Worm (Caenorhabditis elegans) whole organism, late embryonic: ENCODE results near the gene T13C5.9.

ENCODE experiments used
- C38D4.7 ChIP-seq: fragments of 200-800 bp; sonication (Bioruptor generic); optimal IDR thresholded peaks from 2 replicates; lab custom pipeline; 2018; ENCODE audit warnings: mild to moderate bottlenecking, missing genetic modification characterization, moderate library complexity, missing compliant biosample characterization
- F13H6.1 ChIP-seq: sonication (generic microtip); optimal IDR thresholded peaks from 2 replicates; lab custom pipeline; 2016; ENCODE audit warnings: missing genetic modification characterization, missing compliant biosample characterization
- K02D7.2 ChIP-seq: sonication (generic microtip); optimal IDR thresholded peaks from 2 replicates; lab custom pipeline; 2017; ENCODE audit warnings: mild to moderate bottlenecking, missing genetic modification characterization, missing compliant biosample characterization
- ahr-1 ChIP-seq: sonication (generic microtip); optimal IDR thresholded peaks from 2 replicates; lab custom pipeline; 2016; ENCODE audit warnings: missing genetic modification characterization, missing compliant biosample characterization
- ama-1 ChIP-seq: fragments of 150-350 bp; optimal IDR thresholded peaks from 2 replicates; lab custom pipeline; 2014
- ceh-18 ChIP-seq: sonication (generic microtip); optimal IDR thresholded peaks from 2 replicates; lab custom pipeline; 2016; ENCODE audit warnings: missing genetic modification characterization, missing compliant biosample characterization
- ceh-2 ChIP-seq: sonication (generic microtip); optimal IDR thresholded peaks from 2 replicates; lab custom pipeline; 2016; ENCODE audit warnings: missing genotype, missing genetic modification characterization, missing compliant biosample characterization
- ceh-24 ChIP-seq: sonication (generic microtip); optimal IDR thresholded peaks from 2 replicates; lab custom pipeline; 2016; ENCODE audit warnings: mild to moderate bottlenecking, missing genetic modification characterization, missing compliant biosample characterization
- ceh-34 ChIP-seq: sonication (generic microtip); optimal IDR thresholded peaks from 2 replicates; lab custom pipeline; 2016; ENCODE audit warnings: mild to moderate bottlenecking, missing genetic modification characterization, missing compliant biosample characterization
- ceh-48 ChIP-seq: sonication (generic microtip); optimal IDR thresholded peaks from 2 replicates; lab custom pipeline; 2016; ENCODE audit warnings: missing genetic modification characterization, inconsistent platforms, missing compliant biosample characterization
- che-1 ChIP-seq: sonication (generic microtip); optimal IDR thresholded peaks from 2 replicates; lab custom pipeline; 2016; ENCODE audit warnings: mild to moderate bottlenecking, missing genetic modification characterization, missing compliant biosample characterization
- dve-1 ChIP-seq: sonication (generic microtip); optimal IDR thresholded peaks from 2 replicates; lab custom pipeline; 2017; ENCODE audit warnings: antibody characterized with exemption, mild to moderate bottlenecking, missing genetic modification characterization, missing compliant biosample characterization
- eyg-1 ChIP-seq: sonication (generic microtip); optimal IDR thresholded peaks from 2 replicates; lab custom pipeline; 2016; ENCODE audit warnings: missing genotype, missing genetic modification characterization, missing compliant biosample characterization
- fkh-10 ChIP-seq: fragments of 150-350 bp; optimal IDR thresholded peaks from 2 replicates; lab custom pipeline; 2014; ENCODE audit warnings: missing biosample characterization, missing genetic modification reagents, missing genetic modification characterization
- fkh-6 ChIP-seq: sonication (generic microtip); optimal IDR thresholded peaks from 2 replicates; lab custom pipeline; 2016; ENCODE audit warnings: missing genetic modification characterization, missing compliant biosample characterization
- gmeb-2 ChIP-seq: sonication (generic microtip); optimal IDR thresholded peaks from 2 replicates; lab custom pipeline; 2016; ENCODE audit warnings: missing genetic modification characterization, inconsistent platforms, missing compliant biosample characterization
- hlh-6 ChIP-seq: sonication (generic microtip); optimal IDR thresholded peaks from 2 replicates; lab custom pipeline; 2016; ENCODE audit warnings: missing genotype, missing genetic modification characterization, missing compliant biosample characterization
- mec-3 ChIP-seq: sonication (generic microtip); optimal IDR thresholded peaks from 2 replicates; lab custom pipeline; 2016; ENCODE audit warnings: borderline replicate concordance, missing genetic modification characterization, missing compliant biosample characterization
- nfya-1 ChIP-seq: sonication (generic microtip); optimal IDR thresholded peaks from 2 replicates; lab custom pipeline; 2017; ENCODE audit warnings: missing genetic modification characterization, mild to moderate bottlenecking, missing compliant biosample characterization, antibody characterized with exemption, moderate library complexity
- odd-2 ChIP-seq: sonication (generic microtip); optimal IDR thresholded peaks from 2 replicates; lab custom pipeline; 2017; ENCODE audit warnings: antibody characterized with exemption, mild to moderate bottlenecking, missing genetic modification characterization, missing compliant biosample characterization
- pax-1 ChIP-seq: fragments of 150-350 bp; optimal IDR thresholded peaks from 2 replicates; lab custom pipeline; 2014; ENCODE audit warnings: missing biosample characterization, missing genetic modification characterization
- pha-4 ChIP-seq: fragments of 150-350 bp; optimal IDR thresholded peaks from 2 replicates; lab custom pipeline; 2018; ENCODE audit warnings: missing biosample characterization, missing genetic modification reagents, missing genetic modification characterization
- pqm-1 ChIP-seq: sonication (generic microtip); optimal IDR thresholded peaks from 2 replicates; lab custom pipeline; 2016; ENCODE audit warnings: missing genetic modification characterization, missing compliant biosample characterization
- pros-1 ChIP-seq: fragments of 150-350 bp; optimal IDR thresholded peaks from 2 replicates; lab custom pipeline; 2014; ENCODE audit warnings: missing biosample characterization, missing genetic modification reagents, missing genetic modification characterization
- ref-2 ChIP-seq: sonication (generic microtip); optimal IDR thresholded peaks from 2 replicates; lab custom pipeline; 2016; ENCODE audit warnings: missing genetic modification characterization, missing compliant biosample characterization
- syd-9 ChIP-seq: sonication (generic microtip); optimal IDR thresholded peaks from 2 replicates; lab custom pipeline; 2016; ENCODE audit warnings: mild to moderate bottlenecking, missing genetic modification characterization, moderate library complexity, missing compliant biosample characterization
- tbx-7 ChIP-seq: sonication (generic microtip); optimal IDR thresholded peaks from 2 replicates; lab custom pipeline; 2016; ENCODE audit warnings: missing genotype, missing genetic modification characterization, missing compliant biosample characterization
- ttx-3 ChIP-seq: sonication (generic microtip); optimal IDR thresholded peaks from 2 replicates; lab custom pipeline; 2016; ENCODE audit warnings: missing genetic modification reagents, missing genetic modification characterization, missing compliant biosample characterization
- unc-3 ChIP-seq, 2 experiments: fragments of 200-800 bp in 1 of 2; sonication (Bioruptor generic) in 1 of 2; sonication (generic microtip) in 1 of 2; conservative IDR thresholded peaks in 1 of 2; optimal IDR thresholded peaks in 1 of 2; 2 replicates each; pipeline versions ENCODE4 v1.3.6 to Lab custom; 2016 to 2022; ENCODE audit warnings: missing compliant biosample characterization in 2 of 2, missing genetic modification characterization in 2 of 2, missing genetic modification reagents in 1 of 2
- unc-55 ChIP-seq: sonication (generic microtip); optimal IDR thresholded peaks from 2 replicates; lab custom pipeline; 2017; ENCODE audit warnings: missing biosample characterization, missing genetic modification reagents, missing genetic modification characterization
- unc-86 ChIP-seq: sonication (generic microtip); optimal IDR thresholded peaks from 2 replicates; lab custom pipeline; 2016; ENCODE audit warnings: missing genetic modification characterization, missing compliant biosample characterization
- ztf-16 ChIP-seq: sonication (generic microtip); optimal IDR thresholded peaks from 2 replicates; lab custom pipeline; 2017; ENCODE audit warnings: missing genetic modification characterization, missing compliant biosample characterization

Gene T13C5.9

ce11 chrX:6173656-6174055 lies 16.4 kb upstream of the T13C5.9 start, which contains the start of gene T25B2.1 (continued):
- TF ChIP-seq F13H6.1: no peak
- TF ChIP-seq syd-9 (tag; lab: Kevin White, UChicago): no peak

ce11 chrX:6175829-6176228 lies 14.2 kb upstream of the T13C5.9 start, which contains the start of gene T25B2.3:
Gene T25B2.3 (plus strand): TSS chrX:6176129.
- no peak for TF ChIP-seq F13H6.1
- TF ChIP-seq ceh-48 (tag; lab: Kevin White, UChicago): no peak
- TF ChIP-seq gmeb-2 (tag; lab: Kevin White, UChicago): no peak
- TF ChIP-seq ref-2: no peak
- TF ChIP-seq che-1: no peak
- TF ChIP-seq ahr-1 (tag; lab: Kevin White, UChicago): no peak
- TF ChIP-seq pha-4 (tag; lab: Kevin White, UChicago): no peak
- TF ChIP-seq hlh-6 (tag; lab: Kevin White, UChicago): no peak
- TF ChIP-seq ceh-24 (tag; lab: Kevin White, UChicago): no peak
- TF ChIP-seq, all 69 proteins: peak for 0

ce11 chrX:6177944-6178566 lies 12.0 kb upstream of the T13C5.9 start, which contains the start of the genes T25B2.4 and T13C5.3:
Gene T25B2.4 (plus strand): TSS chrX:6178244.
Gene T13C5.3 (plus strand): TSS chrX:6178516.
- TF ChIP-seq fkh-6 (tag; lab: Kevin White, UChicago) (no peak), dve-1 (tag; lab: Kevin White, UChicago) (no peak), pqm-1 (tag; lab: Kevin White, UChicago) (no peak)

ce11 chrX:6178989-6179388 lies 11.1 kb upstream of the T13C5.9 start:
- TF ChIP-seq pax-1 (tag; lab: Kevin White, UChicago) (no peak), ama-1 (lab: Kevin White, UChicago) (no peak), tbx-7 (tag; lab: Kevin White, UChicago) (no peak), hlh-6 (tag; lab: Kevin White, UChicago) (no peak), fkh-10 (GFP tag; lab: Kevin White, UChicago) (no peak), ztf-16 (no peak), nfya-1 (no peak)

ce11 chrX:6180293-6180692 lies 9.8 kb upstream of the T13C5.9 start, which contains the start of gene T13C5.7:
Gene T13C5.7 (plus strand): TSS chrX:6180593.
- TF ChIP-seq dve-1 (tag; lab: Kevin White, UChicago) (no peak), ceh-48 (tag; lab: Kevin White, UChicago) (no peak), ceh-18 (tag; lab: Kevin White, UChicago) (no peak), unc-3 (GFP tag; conservative IDR thresholded peaks at IDR 0.05; lab: Robert Waterston, UW) (no peak), unc-3 (tag; optimal IDR thresholded peaks at IDR 0.05; lab: Kevin White, UChicago) (no peak), unc-86 (tag; lab: Kevin White, UChicago) (no peak), odd-2 (tag; lab: Kevin White, UChicago) (no peak), pros-1 (tag; lab: Kevin White, UChicago) (no peak), ref-2 (no peak), C38D4.7 (no peak), ceh-34 (no peak), mec-3 (no peak), ttx-3 (tag; lab: Kevin White, UChicago) (no peak), nfya-1 (no peak)

ce11 chrX:6184709-6185108 lies 5.3 kb upstream of the T13C5.9 start, which contains the start of gene T13C5.2:
Gene T13C5.2 (plus strand): TSS chrX:6185009.
- TF ChIP-seq K02D7.2: no peak
- TF ChIP-seq ceh-2 (tag; lab: Kevin White, UChicago): no peak
- no peak for TF ChIP-seq eyg-1
- no peak for TF ChIP-seq gmeb-2 (tag; lab: Kevin White, UChicago)
- TF ChIP-seq ttx-3 (tag; lab: Kevin White, UChicago): no peak
- no peak for TF ChIP-seq unc-55 (GFP tag; lab: Kevin White, UChicago)
